Worm (Caenorhabditis elegans) whole organism, L4/young adult: ENCODE results near the gene T06D8.2.

Source experiments
- W03F9.2 ChIP-seq: fragments of 150-350 bp; optimal IDR thresholded peaks from 2 replicates; lab custom pipeline; 2014; ENCODE audit warnings: missing biosample characterization, missing genetic modification characterization
- him-1 ChIP-seq: sonication (generic microtip); optimal IDR thresholded peaks from 2 replicates; lab custom pipeline; 2016; ENCODE audit warnings: missing genotype, missing genetic modification reagents, missing genetic modification characterization, missing compliant biosample characterization

- no peak for TF ChIP-seq him-1
- no peak for TF ChIP-seq W03F9.2 (tag; lab: Kevin White, UChicago)
These were observed 48.4 kb downstream of the T06D8.2 start for ce11 chrII:11274876-11275275.
